Worm (Caenorhabditis elegans): ENCODE results near the gene nlp-1.

The nlp-1 gene

ce11 chrX:3764295-3764694 is 36.9 kb downstream of the nlp-1 start, which contains the start of gene F47B7.3:
F47B7.3 (minus strand) TSS chrX:3764395.
- no peak for TF ChIP-seq unc-62 (GFP tag; optimal IDR thresholded peaks at IDR 0.05)

DNA sequence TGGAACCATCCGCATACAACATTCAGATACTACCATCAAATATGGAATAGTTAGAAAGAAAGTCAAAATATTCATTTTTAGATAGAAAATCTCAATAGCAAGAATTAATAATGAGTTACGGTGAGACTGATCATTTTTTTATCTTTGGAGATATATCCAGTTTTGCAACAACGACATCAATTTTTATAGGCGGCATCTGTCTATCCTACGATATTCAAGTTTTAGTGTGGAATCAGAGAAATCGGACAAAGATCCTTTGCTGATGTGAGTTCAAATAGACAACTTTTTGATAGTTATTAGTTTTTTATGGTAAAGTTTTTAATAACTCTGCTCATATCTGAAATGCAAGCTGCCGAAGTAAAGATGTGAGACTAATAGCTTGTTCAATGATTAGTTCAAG is 39.2 kb downstream of the nlp-1 start, which contains the start of gene F47B7.4:
Gene F47B7.4 (minus strand): TSS at position 101 of the 400 bp plus-strand sequence.
- TF ChIP-seq unc-62 (GFP tag; optimal IDR thresholded peaks at IDR 0.05) = no peak

- TF ChIP-seq unc-62 (GFP tag; optimal IDR thresholded peaks at IDR 0.05) = no peak
Measured at ce11 chrX:3768717-3769116, 41.3 kb downstream of the nlp-1 start, which contains the start of gene F47B7.5. F47B7.5 (minus strand) TSS chrX:3768817.

DNA sequence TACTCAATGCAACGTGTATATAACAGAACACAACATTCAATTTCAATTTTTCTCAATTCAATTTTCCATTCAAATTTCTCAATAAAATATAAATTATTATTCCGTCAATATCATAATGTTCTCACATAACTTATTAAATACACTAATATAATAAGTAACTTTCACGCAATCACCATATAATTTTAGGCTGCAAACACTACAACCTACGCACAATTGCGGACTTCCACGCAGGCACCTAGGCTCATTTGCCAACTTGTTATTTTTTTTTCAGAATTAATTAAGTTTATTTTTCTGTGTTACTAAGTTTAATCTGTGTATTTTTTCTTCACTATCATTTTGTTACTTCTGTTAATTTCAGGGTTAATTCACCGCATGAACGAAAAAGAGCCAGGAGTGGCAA is 45.0 kb downstream of the nlp-1 start, which contains the start of gene F47B7.2:
Gene F47B7.2 (plus strand): TSS at position 358 of the 400 bp plus-strand sequence.
- TF ChIP-seq unc-62 (GFP tag; optimal IDR thresholded peaks at IDR 0.05) = no peak

ce11 chrX:3773233-3773632 is 45.9 kb downstream of the nlp-1 start:
- TF ChIP-seq unc-62 (GFP tag; optimal IDR thresholded peaks at IDR 0.05) = no peak

All from whole organism, dauer.